Worm (Caenorhabditis elegans): Measurements from ENCODE around the gene str-16.

str-16 gene

DNA sequence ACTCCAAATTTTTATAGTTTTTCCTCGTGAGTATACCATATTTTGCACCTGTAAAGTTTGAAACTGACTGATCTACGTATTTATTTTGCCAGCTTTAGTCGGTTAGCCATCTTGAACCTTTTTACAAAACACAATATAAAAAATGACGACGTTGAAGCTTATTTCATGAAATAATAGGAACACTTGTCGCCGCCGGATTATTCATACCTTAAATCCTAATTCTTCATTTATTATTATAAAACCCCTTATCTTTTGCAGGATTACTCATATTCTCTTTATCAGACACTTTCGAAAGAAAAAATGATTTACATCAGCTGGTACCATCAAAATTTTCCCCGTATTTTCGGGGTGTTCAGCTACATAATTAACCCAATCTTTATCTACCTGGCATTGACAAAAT lies 10.8 kb downstream of the str-16 start, which contains the start of gene srj-8:
TSS of gene srj-8 (plus strand) at position 301 of the 400 bp plus-strand sequence.
- TF ChIP-seq M03D4.4 (tag; optimal IDR thresholded peaks at IDR 0.05), result no peak
- no peak for TF ChIP-seq nhr-237 (tag; optimal IDR thresholded peaks at IDR 0.05)
- TF ChIP-seq drap-1 (GFP tag; optimal IDR thresholded peaks at IDR 0.05), result no peak
- no peak for TF ChIP-seq blmp-1 (tag; optimal IDR thresholded peaks at IDR 0.05)
- TF ChIP-seq nhr-12 (tag; optimal IDR thresholded peaks at IDR 0.05), result no peak
- TF ChIP-seq mep-1 (tag; optimal IDR thresholded peaks at IDR 0.05), result no peak
- TF ChIP-seq hlh-1 (tag; optimal IDR thresholded peaks at IDR 0.05), result no peak
- no peak for TF ChIP-seq ceh-83 (GFP tag; optimal IDR thresholded peaks at IDR 0.05)
- no peak for TF ChIP-seq unc-120 (tag; optimal IDR thresholded peaks at IDR 0.05; ENCODE audit: poor library complexity, severe bottlenecking)
- TF ChIP-seq ham-2 (GFP tag; optimal IDR thresholded peaks at IDR 0.05), result no peak
- TF ChIP-seq lsy-2 (tag; optimal IDR thresholded peaks at IDR 0.05), result no peak
- TF ChIP-seq unc-39 (tag; optimal IDR thresholded peaks at IDR 0.05), result no peak
- TF ChIP-seq ces-1 (GFP tag; optimal IDR thresholded peaks at IDR 0.05), result no peak
- no peak for TF ChIP-seq elt-3 (tag; optimal IDR thresholded peaks at IDR 0.05)
- no peak for TF ChIP-seq sem-2 (GFP tag; optimal IDR thresholded peaks at IDR 0.05)

DNA sequence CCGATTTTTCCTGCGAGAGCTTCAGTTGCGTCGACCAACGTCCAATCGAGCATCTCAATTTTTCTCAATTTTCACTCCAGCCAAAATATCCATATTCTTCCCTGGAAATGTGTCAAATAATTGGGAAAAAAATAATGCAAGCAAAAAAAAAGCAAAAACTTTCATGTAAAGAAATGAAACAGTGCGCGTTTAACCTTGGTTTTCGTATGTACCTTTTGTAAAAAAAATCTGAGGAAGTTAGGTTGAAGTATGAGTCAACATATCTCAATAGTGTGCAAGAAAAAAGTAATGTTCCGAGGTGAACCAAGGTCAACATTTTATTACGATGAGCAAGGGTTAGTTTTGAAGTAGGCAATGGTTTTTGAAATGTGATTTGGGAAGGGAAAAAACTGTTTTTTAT lies 13.5 kb downstream of the str-16 start, which contains the start of gene T28A11.13:
TSS of gene T28A11.13 (minus strand) at position 101 of the 400 bp plus-strand sequence.
- TF ChIP-seq ham-2 (GFP tag; optimal IDR thresholded peaks at IDR 0.05) (no peak), M03D4.4 (tag; optimal IDR thresholded peaks at IDR 0.05) (no peak), ztf-11 (tag; optimal IDR thresholded peaks at IDR 0.05) (no peak), unc-39 (tag; optimal IDR thresholded peaks at IDR 0.05) (no peak), ces-1 (GFP tag; optimal IDR thresholded peaks at IDR 0.05) (no peak), nhr-12 (tag; optimal IDR thresholded peaks at IDR 0.05) (no peak), ceh-83 (GFP tag; optimal IDR thresholded peaks at IDR 0.05) (no peak), sem-2 (GFP tag; optimal IDR thresholded peaks at IDR 0.05) (no peak), unc-62 (GFP tag; optimal IDR thresholded peaks at IDR 0.05) (no peak), hlh-1 (tag; optimal IDR thresholded peaks at IDR 0.05) (no peak), ceh-43 (GFP tag; optimal IDR thresholded peaks at IDR 0.05) (no peak), nhr-2 (tag; optimal IDR thresholded peaks at IDR 0.05) (no peak)

DNA sequence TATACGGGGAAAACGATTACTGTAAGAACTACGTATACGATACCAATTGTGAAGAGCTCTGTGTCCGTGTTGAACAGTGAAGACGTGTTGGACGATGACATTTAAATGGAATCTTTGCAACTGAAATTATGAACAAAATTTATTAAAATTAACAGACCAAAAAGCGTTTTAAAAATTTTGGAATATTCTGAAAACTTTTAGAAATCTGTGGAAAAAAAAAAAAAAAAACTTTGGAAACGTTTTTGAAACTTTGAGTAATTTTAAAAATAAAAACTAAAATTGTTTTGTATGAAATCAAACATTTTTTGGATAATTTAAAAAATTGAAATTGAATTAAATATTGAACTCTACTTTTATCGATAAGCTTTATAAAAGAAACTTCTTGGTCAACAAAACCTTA lies 19.4 kb downstream of the str-16 start, which contains the start of gene srt-63:
TSS of gene srt-63 (minus strand) at position 101 of the 400 bp plus-strand sequence.
- TF ChIP-seq snpc-4 (tag; optimal IDR thresholded peaks at IDR 0.05) (no peak), cnd-1 (tag; optimal IDR thresholded peaks at IDR 0.05) (no peak), elt-1 (tag; optimal IDR thresholded peaks at IDR 0.05; ENCODE audit: borderline replicate concordance, insufficient read depth) (no peak), drap-1 (GFP tag; optimal IDR thresholded peaks at IDR 0.05) (no peak), unc-62 (GFP tag; optimal IDR thresholded peaks at IDR 0.05) (no peak), elt-3 (tag; optimal IDR thresholded peaks at IDR 0.05) (no peak), sem-2 (GFP tag; optimal IDR thresholded peaks at IDR 0.05) (no peak)

DNA sequence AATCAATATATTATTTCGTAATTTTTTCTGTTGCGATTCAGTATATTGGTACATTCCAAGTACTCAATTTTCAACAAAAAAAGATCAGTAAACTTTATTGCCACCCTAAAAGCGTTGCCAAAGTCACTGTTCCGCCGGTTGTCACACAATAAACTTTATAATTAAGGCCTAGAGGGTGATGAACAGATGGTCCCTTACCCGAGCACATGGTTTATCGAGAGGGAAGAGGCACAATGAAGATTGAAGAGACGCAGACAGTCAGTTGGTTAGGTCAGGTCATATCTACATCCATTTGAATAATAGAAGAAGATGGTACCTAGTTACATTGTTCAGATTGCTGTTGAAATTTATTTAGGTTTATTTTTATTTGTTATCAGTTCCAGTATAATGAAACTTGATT lies 20.1 kb downstream of the str-16 start:
- TF ChIP-seq cnd-1 (tag; optimal IDR thresholded peaks at IDR 0.05) (peak; percentile 93), zip-8 (tag; optimal IDR thresholded peaks at IDR 0.05) (no peak), ces-1 (GFP tag; optimal IDR thresholded peaks at IDR 0.05) (no peak), lin-32 (GFP tag; optimal IDR thresholded peaks at IDR 0.05) (peak; percentile 88), mep-1 (tag; optimal IDR thresholded peaks at IDR 0.05) (peak; percentile 14), nhr-237 (tag; optimal IDR thresholded peaks at IDR 0.05) (no peak), hlh-1 (tag; optimal IDR thresholded peaks at IDR 0.05) (peak; percentile 87), lsy-2 (tag; optimal IDR thresholded peaks at IDR 0.05) (no peak), nhr-2 (tag; optimal IDR thresholded peaks at IDR 0.05) (peak; percentile 61)

ce11 chrV:3257277-3257676 lies 20.6 kb downstream of the str-16 start, which contains the start of gene T28A11.22:
Gene T28A11.22, plus strand, starts transcription at chrV:3257577.
- TF ChIP-seq drap-1 (GFP tag; optimal IDR thresholded peaks at IDR 0.05) (no peak), mab-5 (tag; optimal IDR thresholded peaks at IDR 0.05) (no peak), M03D4.4 (tag; optimal IDR thresholded peaks at IDR 0.05) (no peak), nhr-28 (tag; optimal IDR thresholded peaks at IDR 0.05) (no peak), ham-2 (GFP tag; optimal IDR thresholded peaks at IDR 0.05) (no peak), ceh-43 (GFP tag; optimal IDR thresholded peaks at IDR 0.05) (no peak), tbx-8 (GFP tag; optimal IDR thresholded peaks at IDR 0.05) (no peak), blmp-1 (tag; optimal IDR thresholded peaks at IDR 0.05) (no peak), unc-120 (tag; optimal IDR thresholded peaks at IDR 0.05; ENCODE audit: poor library complexity, severe bottlenecking) (no peak), sem-2 (GFP tag; optimal IDR thresholded peaks at IDR 0.05) (no peak), ces-1 (GFP tag; optimal IDR thresholded peaks at IDR 0.05) (no peak), elt-1 (tag; optimal IDR thresholded peaks at IDR 0.05; ENCODE audit: borderline replicate concordance, insufficient read depth) (no peak), lin-32 (GFP tag; optimal IDR thresholded peaks at IDR 0.05) (no peak), unc-62 (GFP tag; optimal IDR thresholded peaks at IDR 0.05) (no peak), zip-8 (tag; optimal IDR thresholded peaks at IDR 0.05) (no peak), nhr-12 (tag; optimal IDR thresholded peaks at IDR 0.05) (no peak), mep-1 (tag; optimal IDR thresholded peaks at IDR 0.05) (no peak)
